Fruit fly (Drosophila melanogaster): Measurements from ENCODE around the gene CG10958.

The CG10958 gene

DNA sequence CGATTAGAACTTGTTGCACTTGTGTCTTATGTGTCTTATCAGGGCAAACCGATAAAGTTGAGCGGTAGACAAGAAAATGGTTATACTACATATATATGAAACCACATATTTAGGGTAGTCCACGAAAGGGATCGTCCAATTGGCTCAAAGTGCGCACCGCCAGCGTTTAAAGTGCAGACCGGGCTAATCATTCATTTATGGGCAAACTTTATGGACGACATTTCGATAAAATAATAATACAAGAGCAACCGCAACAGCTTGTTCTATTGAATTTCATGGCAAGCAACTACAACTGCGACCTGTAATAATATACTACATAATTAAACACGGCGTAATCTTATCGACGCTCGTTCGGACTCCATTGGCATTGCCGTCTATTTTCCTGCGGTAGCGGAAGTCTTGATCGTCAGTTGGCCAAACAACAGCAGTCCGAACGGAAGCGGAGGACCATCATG lies 3.4 kb downstream of the CG10958 start, which contains the start of the genes cyr and CG2120:
TSS of gene cyr (minus strand) at position 294 of the 455 bp plus-strand sequence.
TSS of gene CG2120 (plus strand) at position 405 of the 455 bp plus-strand sequence.
- TF ChIP-seq usp (GFP tag; optimal IDR thresholded peaks at IDR 0.05) (no peak), Vsx2 (GFP tag; optimal IDR thresholded peaks at IDR 0.05; ENCODE audit: partially characterized antibody) (no peak), pan (optimal IDR thresholded peaks at IDR 0.05) (no peak), OdsH (GFP tag; optimal IDR thresholded peaks at IDR 0.05) (no peak), Mio (GFP tag; optimal IDR thresholded peaks at IDR 0.05) (no peak), tai (GFP tag; optimal IDR thresholded peaks at IDR 0.05) (no peak), Myc (optimal IDR thresholded peaks at IDR 0.05) (no peak), fru (GFP tag; optimal IDR thresholded peaks at IDR 0.05) (no peak), N (GFP tag; optimal IDR thresholded peaks at IDR 0.05) (no peak), lola (GFP tag; optimal IDR thresholded peaks at IDR 0.05) (no peak), CG9705 (GFP tag; optimal IDR thresholded peaks at IDR 0.05) (no peak), Abd-B (GFP tag; optimal IDR thresholded peaks at IDR 0.05) (no peak), dsf (GFP tag; optimal IDR thresholded peaks at IDR 0.05; ENCODE audit: borderline replicate concordance) (no peak), Hr78 (GFP tag; optimal IDR thresholded peaks at IDR 0.05) (no peak), psq (GFP tag; optimal IDR thresholded peaks at IDR 0.05) (no peak), HLH106 (tag; optimal IDR thresholded peaks at IDR 0.05) (no peak)

DNA sequence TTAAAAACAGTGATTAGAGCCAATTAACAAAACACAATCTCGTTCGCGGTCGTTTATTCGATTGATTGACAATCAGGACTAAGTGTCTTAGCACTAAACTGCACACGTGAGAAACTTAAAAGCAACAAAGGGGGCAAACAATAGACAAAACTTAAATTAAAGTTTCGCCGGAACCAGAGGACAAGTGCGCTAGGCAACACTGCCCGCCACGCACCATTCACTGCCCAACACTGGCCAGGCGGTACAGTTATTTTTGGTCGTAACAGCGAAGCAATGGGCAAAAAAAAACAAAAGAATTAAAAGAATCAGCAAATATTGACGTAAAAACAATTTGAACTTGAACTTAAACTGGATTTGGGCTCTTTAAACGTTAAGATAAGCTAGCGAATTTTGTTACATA lies 5.2 kb downstream of the CG10958 start:
- TF ChIP-seq Mio (GFP tag; optimal IDR thresholded peaks at IDR 0.05) (no peak), dmrt93B (GFP tag; optimal IDR thresholded peaks at IDR 0.05) (no peak), foxo (GFP tag; optimal IDR thresholded peaks at IDR 0.05) (no peak), Hr78 (GFP tag; optimal IDR thresholded peaks at IDR 0.05) (no peak), brk (GFP tag; optimal IDR thresholded peaks at IDR 0.05) (no peak), N (GFP tag; optimal IDR thresholded peaks at IDR 0.05) (no peak), fru (GFP tag; optimal IDR thresholded peaks at IDR 0.05) (no peak), Myc (optimal IDR thresholded peaks at IDR 0.05) (no peak), usp (GFP tag; optimal IDR thresholded peaks at IDR 0.05) (no peak), pan (optimal IDR thresholded peaks at IDR 0.05) (no peak), tai (GFP tag; optimal IDR thresholded peaks at IDR 0.05) (no peak), GATAd (GFP tag; optimal IDR thresholded peaks at IDR 0.05) (no peak), CG32264 (GFP tag; optimal IDR thresholded peaks at IDR 0.05) (no peak)

DNA sequence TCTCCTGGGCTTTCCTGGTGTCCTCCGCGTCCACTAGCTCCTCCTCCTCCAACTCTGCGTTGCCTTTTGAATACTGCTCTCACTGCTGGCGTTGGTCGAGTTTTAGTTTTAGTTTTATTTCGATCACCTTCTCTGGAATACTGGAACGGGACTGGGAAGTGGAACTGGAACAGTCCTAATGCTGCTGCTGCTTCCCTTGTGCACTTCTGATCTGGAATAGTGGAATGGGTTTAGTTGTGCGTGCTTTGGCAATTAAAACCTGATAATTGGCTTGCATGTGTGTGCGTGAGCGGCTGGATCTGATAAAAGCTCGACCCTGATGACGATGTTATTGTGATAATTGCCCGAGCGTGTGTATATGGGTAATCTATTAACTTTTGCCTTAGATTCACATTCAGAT lies 8.6 kb downstream of the CG10958 start:
- no peak for TF ChIP-seq br (GFP tag; optimal IDR thresholded peaks at IDR 0.05)
- TF ChIP-seq Rel (GFP tag; optimal IDR thresholded peaks at IDR 0.05), result no peak
- no peak for TF ChIP-seq Rel (tag; optimal IDR thresholded peaks at IDR 0.05)
- TF ChIP-seq lola (GFP tag; optimal IDR thresholded peaks at IDR 0.05), result no peak
- TF ChIP-seq GATAd (GFP tag; optimal IDR thresholded peaks at IDR 0.05), result no peak
- TF ChIP-seq Sp1 (GFP tag; optimal IDR thresholded peaks at IDR 0.05), result no peak
- TF ChIP-seq Hnf4 (GFP tag; optimal IDR thresholded peaks at IDR 0.05), result no peak

DNA sequence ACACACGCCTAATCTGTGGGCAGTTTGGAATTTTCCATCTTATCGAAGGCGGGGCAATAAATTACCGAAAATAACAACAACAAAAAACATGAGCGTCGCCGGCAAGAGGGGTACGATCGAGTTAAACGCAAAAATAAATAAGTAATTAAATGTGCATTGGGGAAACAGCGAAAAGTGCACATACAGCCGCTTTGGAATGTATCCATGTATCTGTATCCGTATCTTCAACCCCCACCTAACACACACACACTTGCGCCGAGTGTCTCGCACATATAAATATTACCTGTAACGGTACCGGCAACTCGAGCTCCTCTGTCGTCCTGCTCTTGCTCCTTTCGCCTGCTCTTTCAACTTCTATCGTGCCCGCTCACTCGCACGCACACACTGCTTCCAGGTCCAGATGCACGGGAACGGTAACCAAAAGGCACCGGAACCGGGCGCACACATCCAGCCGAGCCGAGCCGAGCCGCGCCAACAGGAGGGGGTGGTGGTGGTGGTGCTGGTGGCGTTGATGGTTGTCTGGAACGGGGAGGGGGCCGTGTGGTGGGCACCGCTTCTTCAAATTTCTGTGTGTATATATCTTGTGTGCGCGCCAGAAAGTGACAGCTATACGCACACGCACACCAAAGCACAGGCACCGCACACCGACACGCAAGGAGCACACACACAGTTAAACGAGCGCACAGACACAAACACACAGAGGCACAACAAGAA lies 9.4 kb downstream of the CG10958 start:
- TF ChIP-seq woc (GFP tag; optimal IDR thresholded peaks at IDR 0.05), result peak; percentile 11
- TF ChIP-seq Jra (GFP tag; optimal IDR thresholded peaks at IDR 0.05), result peak; percentile 25
- TF ChIP-seq Hnf4 (GFP tag; optimal IDR thresholded peaks at IDR 0.05), result peak; percentile 40
- no peak for TF ChIP-seq Rel (GFP tag; optimal IDR thresholded peaks at IDR 0.05)
- TF ChIP-seq Rel (tag; optimal IDR thresholded peaks at IDR 0.05), result peak; percentile 34
- TF ChIP-seq Hr78 (GFP tag; optimal IDR thresholded peaks at IDR 0.05), result peak; percentile 49
- peak; percentile 52 for TF ChIP-seq Dif (GFP tag; optimal IDR thresholded peaks at IDR 0.05; ENCODE audit: partially characterized antibody)
- no peak for TF ChIP-seq Vsx2 (GFP tag; optimal IDR thresholded peaks at IDR 0.05; ENCODE audit: partially characterized antibody)
- TF ChIP-seq h (GFP tag; optimal IDR thresholded peaks at IDR 0.05), result peak; percentile 67
- TF ChIP-seq OdsH (GFP tag; optimal IDR thresholded peaks at IDR 0.05), result peak; percentile 47
- TF ChIP-seq Dfd (GFP tag; optimal IDR thresholded peaks at IDR 0.05), result no peak
- TF ChIP-seq HLH106 (tag; optimal IDR thresholded peaks at IDR 0.05), result peak; percentile 38
- TF ChIP-seq sv (GFP tag; optimal IDR thresholded peaks at IDR 0.05), result no peak
- peak; percentile 65 for TF ChIP-seq Sp1 (GFP tag; optimal IDR thresholded peaks at IDR 0.05)
- TF ChIP-seq ey (GFP tag; optimal IDR thresholded peaks at IDR 0.05), result peak; percentile 63
- TF ChIP-seq foxo (GFP tag; optimal IDR thresholded peaks at IDR 0.05), result peak in 1 of 2 experiments; percentile 67
- TF ChIP-seq CG32264 (GFP tag; optimal IDR thresholded peaks at IDR 0.05), result no peak
- TF ChIP-seq tai (GFP tag; optimal IDR thresholded peaks at IDR 0.05), result no peak
- no peak for TF ChIP-seq brk (GFP tag; optimal IDR thresholded peaks at IDR 0.05)
- TF ChIP-seq Abd-B (GFP tag; optimal IDR thresholded peaks at IDR 0.05), result peak; percentile 63
- TF ChIP-seq psq (GFP tag; optimal IDR thresholded peaks at IDR 0.05), result peak; percentile 29
- peak; percentile 61 for TF ChIP-seq fru (GFP tag; optimal IDR thresholded peaks at IDR 0.05)
- TF ChIP-seq lola (GFP tag; optimal IDR thresholded peaks at IDR 0.05), result no peak
- TF ChIP-seq dsf (GFP tag; optimal IDR thresholded peaks at IDR 0.05; ENCODE audit: borderline replicate concordance), result no peak
- TF ChIP-seq sage (GFP tag; optimal IDR thresholded peaks at IDR 0.05), result peak; percentile 19
- TF ChIP-seq jim (GFP tag; optimal IDR thresholded peaks at IDR 0.05), result no peak
- peak; percentile 89 for TF ChIP-seq Hr83 (GFP tag; optimal IDR thresholded peaks at IDR 0.05; ENCODE audit: poor library complexity, severe bottlenecking)
- TF ChIP-seq rgr (GFP tag; optimal IDR thresholded peaks at IDR 0.05), result peak; percentile 72
- TF ChIP-seq CG9705 (GFP tag; optimal IDR thresholded peaks at IDR 0.05), result peak; percentile 39
- peak; percentile 95 for TF ChIP-seq N (GFP tag; optimal IDR thresholded peaks at IDR 0.05)

All from whole organism, wandering third instar larva.